Fruit fly (Drosophila melanogaster) whole organism, embryonic: ENCODE measurements around the gene RpL35.

Source experiments
- Antp ChIP-seq: fragments of 200-800 bp; sonication (Bioruptor generic); optimal IDR thresholded peaks from 3 replicates; lab custom pipeline; 2016; ENCODE audit warnings: missing biosample characterization, missing genetic modification characterization
- CG10209 ChIP-seq: fragments of 200-800 bp; sonication (Bioruptor generic); optimal IDR thresholded peaks from 3 replicates; lab custom pipeline; 2017; ENCODE audit warnings: missing biosample characterization, mild to moderate bottlenecking, missing genetic modification characterization, missing genetic modification reagents
- CG10267 ChIP-seq: fragments of 200-800 bp; sonication (Bioruptor generic); optimal IDR thresholded peaks from 2 replicates; lab custom pipeline; 2018; ENCODE audit warnings: missing biosample characterization, mild to moderate bottlenecking, missing genetic modification characterization, moderate library complexity
- CG10321 ChIP-seq: fragments of 200-800 bp; sonication (Bioruptor generic); IDR thresholded peaks from 2 replicates; pipeline ENCODE4 v1.3.6; 2022; ENCODE audit warnings: missing biosample characterization, missing genetic modification characterization
- CG10654 ChIP-seq: fragments of 200-800 bp; sonication (Bioruptor generic); optimal IDR thresholded peaks from 2 replicates; lab custom pipeline; 2016; ENCODE audit warnings: missing biosample characterization, missing genetic modification characterization
- CG10959 ChIP-seq: fragments of 200-800 bp; sonication (Bioruptor generic); IDR thresholded peaks from 2 replicates; pipeline ENCODE4 v1.3.6; 2022; ENCODE audit warnings: missing biosample characterization, missing genetic modification characterization
- CG10979 ChIP-seq: fragments of 200-800 bp; sonication (Bioruptor generic); optimal IDR thresholded peaks from 2 replicates; lab custom pipeline; 2018; ENCODE audit warnings: missing biosample characterization, mild to moderate bottlenecking, missing genetic modification characterization, moderate library complexity
- CG11504 ChIP-seq: fragments of 200-800 bp; sonication (Bioruptor generic); optimal IDR thresholded peaks from 3 replicates; lab custom pipeline; 2019; ENCODE audit warnings: missing biosample characterization, mild to moderate bottlenecking, missing genetic modification characterization, moderate library complexity
- CG12071 ChIP-seq: fragments of 200-800 bp; sonication (Bioruptor generic); optimal IDR thresholded peaks from 3 replicates; lab custom pipeline; 2018; ENCODE audit warnings: missing biosample characterization, mild to moderate bottlenecking, missing genetic modification characterization
- CG12219 ChIP-seq: fragments of 200-800 bp; sonication (Bioruptor generic); optimal IDR thresholded peaks from 3 replicates; lab custom pipeline; 2018; ENCODE audit warnings: missing biosample characterization, mild to moderate bottlenecking, missing genetic modification characterization
- CG12744 ChIP-seq: fragments of 200-800 bp; sonication (Bioruptor generic); optimal IDR thresholded peaks from 2 replicates; lab custom pipeline; 2016; ENCODE audit warnings: missing biosample characterization, missing genetic modification characterization
- CG12769 ChIP-seq: fragments of 200-800 bp; sonication (Bioruptor generic); optimal IDR thresholded peaks from 2 replicates; lab custom pipeline; 2019; ENCODE audit warnings: missing biosample characterization, mild to moderate bottlenecking, missing genetic modification characterization, moderate library complexity
- CG14710 ChIP-seq: fragments of 200-800 bp; sonication (Bioruptor generic); optimal IDR thresholded peaks from 3 replicates; lab custom pipeline; 2019; ENCODE audit warnings: missing biosample characterization, mild to moderate bottlenecking, missing genetic modification characterization, moderate library complexity
- CG15011 ChIP-seq: fragments of 200-800 bp; sonication (Bioruptor generic); optimal IDR thresholded peaks from 3 replicates; lab custom pipeline; 2018; ENCODE audit warnings: missing biosample characterization, mild to moderate bottlenecking, missing genetic modification characterization
- CG15601 ChIP-seq: fragments of 200-800 bp; sonication (Bioruptor generic); optimal IDR thresholded peaks from 3 replicates; lab custom pipeline; 2019; ENCODE audit warnings: missing biosample characterization, mild to moderate bottlenecking, missing genetic modification characterization, moderate library complexity
- CG18262 ChIP-seq: fragments of 200-800 bp; optimal IDR thresholded peaks from 3 replicates; lab custom pipeline; 2019; ENCODE audit warnings: missing biosample characterization, mild to moderate bottlenecking, missing genetic modification characterization, moderate library complexity
- CG2678 ChIP-seq: fragments of 200-800 bp; sonication (Bioruptor generic); optimal IDR thresholded peaks from 3 replicates; lab custom pipeline; 2019; ENCODE audit warnings: missing biosample characterization, mild to moderate bottlenecking, missing genetic modification characterization, moderate library complexity
- CG2712 ChIP-seq: fragments of 200-800 bp; optimal IDR thresholded peaks from 3 replicates; lab custom pipeline; 2019; ENCODE audit warnings: missing biosample characterization, mild to moderate bottlenecking, missing genetic modification characterization, moderate library complexity
- CG30020 ChIP-seq: fragments of 200-800 bp; optimal IDR thresholded peaks from 2 replicates; lab custom pipeline; 2019; ENCODE audit warnings: missing biosample characterization, mild to moderate bottlenecking, missing genetic modification characterization, moderate library complexity
- CG31365 ChIP-seq: fragments of 200-800 bp; sonication (Bioruptor generic); optimal IDR thresholded peaks from 2 replicates; lab custom pipeline; 2018; ENCODE audit warnings: missing biosample characterization, mild to moderate bottlenecking, missing genetic modification characterization
- CG31388 ChIP-seq: fragments of 200-800 bp; sonication (Bioruptor generic); optimal IDR thresholded peaks from 2 replicates; lab custom pipeline; 2016; ENCODE audit warnings: missing biosample characterization, missing genetic modification characterization
- CG3847 ChIP-seq: fragments of 200-800 bp; sonication (Bioruptor generic); IDR thresholded peaks from 2 replicates; pipeline ENCODE4 v1.3.6; 2022; ENCODE audit warnings: missing biosample characterization, missing genetic modification characterization
- CG6175 ChIP-seq: fragments of 200-800 bp; sonication (Bioruptor generic); IDR thresholded peaks from 3 replicates; pipeline ENCODE4 v1.3.6; 2022; ENCODE audit warnings: missing biosample characterization, missing genetic modification characterization
- CG6272 ChIP-seq: fragments of 200-800 bp; sonication (Bioruptor generic); IDR thresholded peaks from 2 replicates; pipeline ENCODE4 v1.3.6; 2022; ENCODE audit warnings: missing biosample characterization, missing genetic modification characterization
- CG7357 ChIP-seq: fragments of 200-800 bp; sonication (Bioruptor generic); IDR thresholded peaks from 3 replicates; pipeline ENCODE4 v1.3.6; 2022; ENCODE audit warnings: missing biosample characterization, missing genetic modification characterization
- CG9215 ChIP-seq: fragments of 200-800 bp; sonication (Bioruptor generic); IDR thresholded peaks from 2 replicates; pipeline ENCODE4 v1.3.6; 2022; ENCODE audit warnings: missing biosample characterization, missing genetic modification characterization
- CG9876 ChIP-seq: fragments of 200-800 bp; sonication (Bioruptor generic); optimal IDR thresholded peaks from 2 replicates; lab custom pipeline; 2016; ENCODE audit warnings: missing biosample characterization, missing genetic modification characterization
- Dek ChIP-seq: fragments of 200-800 bp; sonication (Bioruptor generic); optimal IDR thresholded peaks from 3 replicates; lab custom pipeline; 2019; ENCODE audit warnings: missing biosample characterization, mild to moderate bottlenecking, missing genetic modification characterization, moderate library complexity
- Dip3 ChIP-seq: fragments of 200-800 bp; sonication (Bioruptor generic); optimal IDR thresholded peaks from 3 replicates; lab custom pipeline; 2016; ENCODE audit warnings: missing biosample characterization, missing genetic modification characterization
- HLH3B ChIP-seq: fragments of 200-800 bp; sonication (Bioruptor generic); IDR thresholded peaks from 2 replicates; pipeline ENCODE4 v1.3.6; 2022; ENCODE audit warnings: missing biosample characterization, missing genetic modification characterization
- HLHmδ ChIP-seq: fragments of 200-800 bp; sonication (Bioruptor generic); optimal IDR thresholded peaks from 2 replicates; lab custom pipeline; 2018; ENCODE audit warnings: missing biosample characterization, mild to moderate bottlenecking, missing genetic modification characterization, moderate library complexity
- MESR4 ChIP-seq: fragments of 200-800 bp; sonication (Bioruptor generic); optimal IDR thresholded peaks from 2 replicates; lab custom pipeline; 2018; ENCODE audit warnings: missing biosample characterization, mild to moderate bottlenecking, missing genetic modification characterization, moderate library complexity
- MTF-1 ChIP-seq: fragments of 200-800 bp; sonication (Bioruptor generic); optimal IDR thresholded peaks from 2 replicates; lab custom pipeline; 2018; ENCODE audit warnings: missing biosample characterization, mild to moderate bottlenecking, missing genetic modification characterization, borderline replicate concordance
- Optix ChIP-seq: fragments of 200-800 bp; sonication (Bioruptor generic); IDR thresholded peaks from 3 replicates; pipeline ENCODE4 v1.3.6; 2022; ENCODE audit warnings: missing biosample characterization, missing genetic modification characterization
- Ssrp ChIP-seq: fragments of 200-800 bp; sonication (Bioruptor generic); optimal IDR thresholded peaks from 2 replicates; lab custom pipeline; 2018; ENCODE audit warnings: missing biosample characterization, mild to moderate bottlenecking, missing genetic modification characterization, moderate library complexity
- Taf1 ChIP-seq: fragments of 200-800 bp; sonication (Bioruptor generic); IDR thresholded peaks from 2 replicates; pipeline ENCODE4 v1.3.6; 2022; ENCODE audit warnings: missing biosample characterization, missing genetic modification characterization
- br ChIP-seq: fragments of >200 bp; optimal IDR thresholded peaks from 2 replicates; lab custom pipeline; 2017
- dpn ChIP-seq, 2 experiments: fragments of 200-800 bp; sonication (Bioruptor generic); optimal IDR thresholded peaks; 3 replicates each; lab custom pipeline; 2016; ENCODE audit warnings: missing biosample characterization in 2 of 2, missing genetic modification characterization in 2 of 2
- en ChIP-seq: fragments of 200-800 bp; sonication (Bioruptor generic); optimal IDR thresholded peaks from 2 replicates; lab custom pipeline; 2016; ENCODE audit warnings: missing biosample characterization, missing genetic modification characterization
- gem ChIP-seq: fragments of 200-800 bp; sonication (Bioruptor generic); optimal IDR thresholded peaks from 2 replicates; lab custom pipeline; 2019; ENCODE audit warnings: missing biosample characterization, mild to moderate bottlenecking, missing genetic modification characterization, moderate library complexity
- ham ChIP-seq: fragments of 200-800 bp; sonication (Bioruptor generic); IDR thresholded peaks from 2 replicates; pipeline ENCODE4 v1.3.6; 2022; ENCODE audit warnings: missing biosample characterization, missing genetic modification characterization
- lilli ChIP-seq: fragments of 200-800 bp; sonication (Bioruptor generic); optimal IDR thresholded peaks from 3 replicates; lab custom pipeline; 2016; ENCODE audit warnings: missing biosample characterization, missing genetic modification characterization
- lola ChIP-seq, 3 experiments: fragments of >200 bp in 2 of 3; fragments of 200-800 bp in 1 of 3; sonication (Bioruptor generic) in 1 of 3; optimal IDR thresholded peaks; 2 replicates each; lab custom pipeline; 2017 to 2019; ENCODE audit warnings: missing biosample characterization in 3 of 3, missing genetic modification characterization in 3 of 3, mild to moderate bottlenecking in 1 of 3, moderate library complexity in 1 of 3
- nerfin-1 ChIP-seq: fragments of 200-800 bp; sonication (Bioruptor generic); optimal IDR thresholded peaks from 3 replicates; lab custom pipeline; 2019; ENCODE audit warnings: missing biosample characterization, mild to moderate bottlenecking, missing genetic modification characterization, moderate library complexity
- otp ChIP-seq: fragments of 200-800 bp; sonication (Bioruptor generic); IDR thresholded peaks from 3 replicates; pipeline ENCODE4, ENCODE4 v1.3.6; 2022; ENCODE audit warnings: missing biosample characterization, missing genetic modification characterization
- scrt ChIP-seq: fragments of 200-800 bp; sonication (Bioruptor generic); optimal IDR thresholded peaks from 2 replicates; lab custom pipeline; 2018; ENCODE audit warnings: missing biosample characterization, mild to moderate bottlenecking, missing genetic modification characterization, moderate library complexity
- sd ChIP-seq: fragments of 200-800 bp; sonication (Bioruptor generic); optimal IDR thresholded peaks from 3 replicates; lab custom pipeline; 2018; ENCODE audit warnings: missing biosample characterization, mild to moderate bottlenecking, missing genetic modification characterization, moderate library complexity
- shn ChIP-seq: fragments of 200-800 bp; sonication (Bioruptor generic); optimal IDR thresholded peaks from 3 replicates; lab custom pipeline; 2016; ENCODE audit warnings: missing biosample characterization, missing genetic modification characterization
- stc ChIP-seq: fragments of 200-800 bp; sonication (Bioruptor generic); IDR thresholded peaks from 2 replicates; pipeline ENCODE4 v1.3.6; 2022; ENCODE audit warnings: missing biosample characterization, missing genetic modification characterization
- tgo ChIP-seq: fragments of 200-800 bp; sonication (Bioruptor generic); IDR thresholded peaks from 3 replicates; pipeline ENCODE4 v1.3.6; 2022; ENCODE audit warnings: missing biosample characterization, missing genetic modification characterization

Gene RpL35

dm6 chrX:5639083-5639482, 33.1 kb upstream of the RpL35 start:
- TF ChIP-seq CG7357 (GFP tag; lab: Robert Waterston, UW): 0 out of 3 replicates have a peak, but pooled peaks have one; percentile 42
- no peak for TF ChIP-seq CG6175 (GFP tag; lab: Robert Waterston, UW)
- TF ChIP-seq CG9876: no peak
- no peak for TF ChIP-seq en (GFP tag; lab: Kevin White, UChicago)
- peak; percentile 46 for TF ChIP-seq CG12219 (GFP tag; lab: Kevin White, UChicago)
- no peak for TF ChIP-seq CG12744
- peak; percentile 53 for TF ChIP-seq CG2678 (tag; lab: Kevin White, UChicago)
- peak; percentile 45 for TF ChIP-seq nerfin-1
- TF ChIP-seq gem (tag; lab: Kevin White, UChicago): peak; percentile 74
- peak; percentile 3 for TF ChIP-seq Antp (GFP tag; lab: Kevin White, UChicago)
- TF ChIP-seq CG10267 (tag; lab: Kevin White, UChicago): peak; percentile 34
- TF ChIP-seq sd (tag; lab: Kevin White, UChicago): no peak
- no peak for TF ChIP-seq CG12071 (GFP tag; lab: Kevin White, UChicago)
- TF ChIP-seq CG30020 (tag; lab: Kevin White, UChicago): no peak
- TF ChIP-seq lola (GFP tag; optimal IDR thresholded peaks at IDR 0.05; lab: Kevin White, UChicago): peak in 1 of 3 experiments; percentile 60
- TF ChIP-seq CG12769 (tag; lab: Kevin White, UChicago): peak; percentile 26
- no peak for TF ChIP-seq shn (GFP tag; lab: Kevin White, UChicago)
- no peak for TF ChIP-seq MESR4 (GFP tag; lab: Kevin White, UChicago)
- 0 out of 2 replicates have a peak, but pooled peaks have one; percentile 15 for TF ChIP-seq stc (GFP tag; lab: Robert Waterston, UW)
- TF ChIP-seq Ssrp (tag; lab: Kevin White, UChicago): peak; percentile 48
- TF ChIP-seq Optix (GFP tag; lab: Robert Waterston, UW): peak; percentile 36; the same call in 1 of the 3 replicates
- TF ChIP-seq Dip3 (GFP tag; lab: Kevin White, UChicago): no peak
- TF ChIP-seq ham (GFP tag; lab: Robert Waterston, UW): no peak
- TF ChIP-seq CG10979 (tag; lab: Kevin White, UChicago): peak; percentile 73
- peak; percentile 27 for TF ChIP-seq CG10654 (GFP tag; lab: Kevin White, UChicago)
- TF ChIP-seq CG11504 (tag; lab: Kevin White, UChicago): peak; percentile 62
- 0 out of 2 replicates have a peak, but pooled peaks have one; percentile 18 for TF ChIP-seq CG10321 (GFP tag; lab: Robert Waterston, UW)
- TF ChIP-seq CG31388 (GFP tag; lab: Kevin White, UChicago): no peak
- peak; percentile 42; the same call in 1 of the 3 replicates for TF ChIP-seq tgo (GFP tag; lab: Robert Waterston, UW)
- TF ChIP-seq CG14710 (tag; lab: Kevin White, UChicago): peak; percentile 46
- TF ChIP-seq HLHmδ (GFP tag; lab: Kevin White, UChicago): no peak
- peak; percentile 34; the same call in 1 of the 2 replicates for TF ChIP-seq CG6272
- no peak for TF ChIP-seq scrt (GFP tag; lab: Kevin White, UChicago)
- 0 out of 2 replicates have a peak, but pooled peaks have one; percentile 15 for TF ChIP-seq CG3847 (GFP tag; lab: Robert Waterston, UW)
- TF ChIP-seq CG10209 (GFP tag; lab: Kevin White, UChicago): no peak
- TF ChIP-seq MTF-1 (GFP tag; lab: Kevin White, UChicago): no peak
- TF ChIP-seq HLH3B: peak; percentile 38; the same call in 1 of the 2 replicates
- TF ChIP-seq CG2712 (tag; lab: Kevin White, UChicago): peak; percentile 66
- TF ChIP-seq br (lab: Kevin White, UChicago): no peak
- peak; percentile 24 for TF ChIP-seq lilli
- peak; percentile 1 for TF ChIP-seq CG31365 (tag; lab: Kevin White, UChicago)
- peak; percentile 7 for TF ChIP-seq Dek (tag; lab: Kevin White, UChicago)
- TF ChIP-seq CG9215: peak; percentile 28; the same call in 1 of the 2 replicates
- TF ChIP-seq CG18262: peak; percentile 53
- peak; percentile 60; the same call in 2 of the 3 replicates for TF ChIP-seq otp (GFP tag; lab: Robert Waterston, UW)
- TF ChIP-seq CG10959 (GFP tag; lab: Robert Waterston, UW): peak; percentile 58
- peak in 1 of 2 experiments; percentile 44 for TF ChIP-seq dpn (GFP tag; optimal IDR thresholded peaks at IDR 0.05; lab: Kevin White, UChicago)
- TF ChIP-seq CG15601: peak; percentile 37
- TF ChIP-seq Taf1 (GFP tag; lab: Robert Waterston, UW): no peak
- TF ChIP-seq CG15011 (GFP tag; lab: Kevin White, UChicago): no peak
